Worm (Caenorhabditis elegans) whole organism, L4/young adult: ENCODE results near the gene T23B5.6.

Experiments
- dao-5 ChIP-seq: sonication (generic microtip); optimal IDR thresholded peaks from 2 replicates; lab custom pipeline; 2016; ENCODE audit warnings: missing genotype, missing genetic modification characterization, moderate library complexity, missing compliant biosample characterization
- him-1 ChIP-seq: sonication (generic microtip); optimal IDR thresholded peaks from 2 replicates; lab custom pipeline; 2016; ENCODE audit warnings: missing genotype, missing genetic modification reagents, missing genetic modification characterization, missing compliant biosample characterization

- no peak for TF ChIP-seq him-1 (tag; lab: Kevin White, UChicago)
- TF ChIP-seq dao-5 = no peak
Measured at ce11 chrIV:12650597-12650996, 26.4 kb downstream of the T23B5.6 start.
